Worm (Caenorhabditis elegans): ENCODE measurements around the gene mec-14.

ce11 chrIII:7150162-7150561, 42.6 kb downstream of the mec-14 start:
- TF ChIP-seq hlh-30 (tag; optimal IDR thresholded peaks at IDR 0.05; ENCODE audit: insufficient read depth) (no peak), nhr-237 (tag; optimal IDR thresholded peaks at IDR 0.05) (no peak), nhr-41 (GFP tag; IDR thresholded peaks at IDR 0.05) (no peak), unc-130 (GFP tag; optimal IDR thresholded peaks at IDR 0.05) (no peak), nhr-11 (tag; optimal IDR thresholded peaks at IDR 0.05) (no peak), nhr-77 (tag; optimal IDR thresholded peaks at IDR 0.05) (no peak)

Data from whole organism, L4 larva.